Worm (Caenorhabditis elegans) whole organism, L4 larva: Measurements from ENCODE around the gene algn-6.

Experiments used
- R02D3.7 ChIP-seq: fragments of 150-350 bp; sonication (generic microtip); optimal IDR thresholded peaks from 3 replicates; lab custom pipeline; 2014; ENCODE audit warnings: missing biosample characterization, missing genetic modification characterization
- T20F7.1 ChIP-seq: fragments of 200-800 bp; sonication (Bioruptor generic); optimal IDR thresholded peaks from 2 replicates; lab custom pipeline; 2018; ENCODE audit warnings: mild to moderate bottlenecking, missing genetic modification characterization, missing compliant biosample characterization
- T26A8.4 ChIP-seq: fragments of 200-800 bp; sonication (Bioruptor generic); IDR thresholded peaks from 2 replicates; pipeline ENCODE4 v1.3.6; 2022; ENCODE audit warnings: missing genetic modification characterization, missing compliant biosample characterization
- Y5F2A.4 ChIP-seq: fragments of 200-800 bp; sonication (Bioruptor generic); optimal IDR thresholded peaks from 2 replicates; lab custom pipeline; 2018; ENCODE audit warnings: mild to moderate bottlenecking, missing genetic modification characterization, missing compliant biosample characterization
- Y75B8A.6 ChIP-seq: fragments of 200-800 bp; sonication (Bioruptor generic); IDR thresholded peaks from 2 replicates; pipeline ENCODE4 v1.3.6; 2022; ENCODE audit warnings: missing genetic modification reagents, missing genetic modification characterization, missing compliant biosample characterization
- aly-2 ChIP-seq: sonication (generic microtip); optimal IDR thresholded peaks from 2 replicates; lab custom pipeline; 2018; ENCODE audit warnings: missing biosample characterization, missing genetic modification characterization
- arid-1 ChIP-seq: fragments of 200-800 bp; sonication (Bioruptor generic); conservative IDR thresholded peaks from 2 replicates; pipeline ENCODE4 v1.3.6; 2022; ENCODE audit warnings: missing genetic modification reagents, missing genetic modification characterization, missing compliant biosample characterization
- attf-4 ChIP-seq: sonication (generic microtip); optimal IDR thresholded peaks from 3 replicates; lab custom pipeline; 2017; ENCODE audit warnings: missing biosample characterization, missing genetic modification characterization
- ceh-28 ChIP-seq: fragments of 150-350 bp; optimal IDR thresholded peaks from 2 replicates; lab custom pipeline; 2014; ENCODE audit warnings: missing biosample characterization, missing genetic modification reagents, missing genetic modification characterization
- ceh-32 ChIP-seq: sonication (generic microtip); optimal IDR thresholded peaks from 2 replicates; lab custom pipeline; 2016; ENCODE audit warnings: mild to moderate bottlenecking, missing genetic modification characterization, missing compliant biosample characterization; ENCODE audit not compliant: poor library complexity
- ceh-62 ChIP-seq: sonication (generic microtip); optimal IDR thresholded peaks from 2 replicates; lab custom pipeline; 2017; ENCODE audit warnings: missing biosample characterization, missing genetic modification characterization
- cey-2 ChIP-seq: sonication (generic microtip); optimal IDR thresholded peaks from 3 replicates; lab custom pipeline; 2017; ENCODE audit warnings: missing genetic modification characterization, mild to moderate bottlenecking, missing compliant biosample characterization, antibody characterized with exemption, borderline replicate concordance; ENCODE audit not compliant: insufficient read depth
- daf-16 ChIP-seq, 3 experiments: sonication (generic microtip); optimal IDR thresholded peaks; 2 replicates each; lab custom pipeline; 2016 to 2017; ENCODE audit warnings: missing genetic modification characterization in 3 of 3, missing genetic modification reagents in 3 of 3, mild to moderate bottlenecking in 2 of 3, missing compliant biosample characterization in 2 of 3, missing biosample characterization in 1 of 3, moderate library complexity in 1 of 3
- daf-19 ChIP-seq: fragments of 200-800 bp; sonication (Bioruptor generic); conservative IDR thresholded peaks from 2 replicates; pipeline ENCODE4 v1.3.6; 2022; ENCODE audit warnings: missing genetic modification characterization, missing compliant biosample characterization
- daf-8 ChIP-seq: fragments of 200-800 bp; sonication (Bioruptor generic); IDR thresholded peaks from 2 replicates; pipeline ENCODE4 v1.3.6; 2022; ENCODE audit warnings: missing genetic modification characterization, missing compliant biosample characterization
- dmd-9 ChIP-seq: fragments of 200-800 bp; sonication (Bioruptor generic); IDR thresholded peaks from 2 replicates; pipeline ENCODE4 v1.3.6; 2022; ENCODE audit warnings: missing genetic modification reagents, missing genetic modification characterization, missing compliant biosample characterization
- dpl-1 ChIP-seq: fragments of 150-350 bp; optimal IDR thresholded peaks from 2 replicates; lab custom pipeline; 2014; ENCODE audit warnings: missing biosample characterization, missing genetic modification reagents, missing genetic modification characterization
- duxl-1 ChIP-seq: sonication (generic microtip); optimal IDR thresholded peaks from 2 replicates; lab custom pipeline; 2016; ENCODE audit warnings: mild to moderate bottlenecking, missing genetic modification characterization, moderate library complexity, missing compliant biosample characterization; ENCODE audit not compliant: poor library complexity
- dve-1 ChIP-seq: sonication (generic microtip); optimal IDR thresholded peaks from 2 replicates; lab custom pipeline; 2017; ENCODE audit warnings: antibody characterized with exemption, mild to moderate bottlenecking, missing genetic modification characterization, missing compliant biosample characterization; ENCODE audit not compliant: insufficient read depth
- fos-1 ChIP-seq: fragments of 150-350 bp; optimal IDR thresholded peaks from 2 replicates; lab custom pipeline; 2014; ENCODE audit warnings: missing biosample characterization, missing genetic modification characterization
- gei-8 ChIP-seq: fragments of 200-800 bp; sonication (Bioruptor generic); optimal IDR thresholded peaks from 2 replicates; lab custom pipeline; 2018; ENCODE audit warnings: mild to moderate bottlenecking, missing genetic modification characterization, missing compliant biosample characterization
- hif-1 ChIP-seq, 2 experiments: sonication (generic microtip); optimal IDR thresholded peaks; 2 replicates each; lab custom pipeline; 2016 to 2017; ENCODE audit warnings: missing compliant biosample characterization in 2 of 2, missing genetic modification characterization in 2 of 2, missing genetic modification reagents in 2 of 2, missing genotype in 2 of 2, mild to moderate bottlenecking in 1 of 2
- hlh-11 ChIP-seq: fragments of 200-800 bp; sonication (Bioruptor generic); optimal IDR thresholded peaks from 2 replicates; lab custom pipeline; 2018; ENCODE audit warnings: mild to moderate bottlenecking, missing genetic modification characterization, missing compliant biosample characterization
- hmg-1.1 ChIP-seq: fragments of 200-800 bp; sonication (Bioruptor generic); IDR thresholded peaks from 2 replicates; pipeline ENCODE4 v1.3.6; 2022; ENCODE audit warnings: missing genetic modification reagents, missing genetic modification characterization, missing compliant biosample characterization
- jun-1 ChIP-seq: fragments of 150-350 bp; optimal IDR thresholded peaks from 2 replicates; lab custom pipeline; 2014; ENCODE audit warnings: missing biosample characterization, missing genetic modification reagents, missing genetic modification characterization
- lin-1 ChIP-seq: fragments of 200-800 bp; sonication (Bioruptor generic); IDR thresholded peaks from 2 replicates; pipeline ENCODE4 v1.3.6; 2022; ENCODE audit warnings: missing genetic modification reagents, missing genetic modification characterization, missing compliant biosample characterization
- lin-15B ChIP-seq: fragments of 150-350 bp; sonication (generic microtip); optimal IDR thresholded peaks from 3 replicates; lab custom pipeline; 2014; ENCODE audit warnings: missing biosample characterization, missing genetic modification characterization
- lin-29 ChIP-seq: fragments of 200-800 bp; sonication (Bioruptor generic); IDR thresholded peaks from 2 replicates; pipeline ENCODE4 v1.3.6; 2022; ENCODE audit warnings: missing genetic modification reagents, missing genetic modification characterization, missing compliant biosample characterization
- lsy-2 ChIP-seq, 2 experiments: fragments of 150-350 bp in 1 of 2; sonication (generic microtip) in 1 of 2; optimal IDR thresholded peaks; 2 replicates each; lab custom pipeline; 2014 to 2017; ENCODE audit warnings: missing biosample characterization in 2 of 2, missing genetic modification characterization in 2 of 2
- madf-5 ChIP-seq, 2 experiments: fragments of 200-800 bp; sonication (Bioruptor generic); IDR thresholded peaks; 2 replicates each; pipeline ENCODE4 v1.3.6; 2022; ENCODE audit warnings: missing compliant biosample characterization in 2 of 2, missing genetic modification characterization in 2 of 2
- mdl-1 ChIP-seq, 2 experiments: fragments of 150-350 bp in 1 of 2; sonication (generic microtip) in 1 of 2; optimal IDR thresholded peaks; 2 replicates each; lab custom pipeline; 2014 to 2017; ENCODE audit warnings: missing biosample characterization in 2 of 2, missing genetic modification characterization in 2 of 2
- mdt-29 ChIP-seq: fragments of 200-800 bp; sonication (Bioruptor generic); IDR thresholded peaks from 2 replicates; pipeline ENCODE4 v1.3.6; 2022; ENCODE audit warnings: missing genetic modification reagents, missing genetic modification characterization, missing compliant biosample characterization
- mep-1 ChIP-seq: fragments of 150-350 bp; sonication (generic microtip); optimal IDR thresholded peaks from 3 replicates; lab custom pipeline; 2014; ENCODE audit warnings: missing biosample characterization, missing genetic modification characterization
- nhr-11 ChIP-seq: fragments of 150-350 bp; optimal IDR thresholded peaks from 2 replicates; lab custom pipeline; 2014; ENCODE audit warnings: missing biosample characterization, missing genetic modification characterization
- nhr-42 ChIP-seq: fragments of 200-800 bp; sonication (Bioruptor generic); IDR thresholded peaks from 2 replicates; pipeline ENCODE4 v1.3.6; 2022; ENCODE audit warnings: missing genetic modification characterization, missing compliant biosample characterization
- pha-4 ChIP-seq, 2 experiments: fragments of 150-350 bp in 1 of 2; fragments of 200-800 bp in 1 of 2; sonication (Bioruptor generic) in 1 of 2; IDR thresholded peaks in 1 of 2; optimal IDR thresholded peaks in 1 of 2; 2 replicates each; pipeline versions ENCODE4 v1.3.6 to Lab custom; 2014 to 2022; ENCODE audit warnings: missing genetic modification characterization in 2 of 2, missing genetic modification reagents in 2 of 2, missing biosample characterization in 1 of 2, missing compliant biosample characterization in 1 of 2
- pqm-1 ChIP-seq: sonication (generic microtip); optimal IDR thresholded peaks from 2 replicates; lab custom pipeline; 2017; ENCODE audit warnings: missing biosample characterization, missing genetic modification characterization
- rbr-2 ChIP-seq: sonication (generic microtip); optimal IDR thresholded peaks from 2 replicates; lab custom pipeline; 2016; ENCODE audit warnings: missing genotype, missing genetic modification characterization, missing compliant biosample characterization
- sdz-12 ChIP-seq: fragments of 200-800 bp; sonication (Bioruptor generic); optimal IDR thresholded peaks from 2 replicates; lab custom pipeline; 2018; ENCODE audit warnings: mild to moderate bottlenecking, missing genetic modification characterization, missing compliant biosample characterization
- set-16 ChIP-seq: fragments of 200-800 bp; sonication (Bioruptor generic); IDR thresholded peaks from 2 replicates; pipeline ENCODE4 v1.3.6; 2022; ENCODE audit warnings: missing genetic modification reagents, missing genetic modification characterization, missing compliant biosample characterization
- snpc-1.2 ChIP-seq: fragments of 200-800 bp; sonication (Bioruptor generic); IDR thresholded peaks from 2 replicates; pipeline ENCODE4 v1.3.6; 2022; ENCODE audit warnings: missing genetic modification reagents, missing genetic modification characterization, missing compliant biosample characterization
- snpc-4 ChIP-seq: fragments of 150-350 bp; optimal IDR thresholded peaks from 2 replicates; lab custom pipeline; 2014; ENCODE audit warnings: missing biosample characterization, missing genetic modification characterization
- spr-3 ChIP-seq: fragments of 200-800 bp; sonication (Bioruptor generic); optimal IDR thresholded peaks from 2 replicates; lab custom pipeline; 2018; ENCODE audit warnings: mild to moderate bottlenecking, missing genetic modification characterization, missing compliant biosample characterization
- tag-97 ChIP-seq: fragments of 200-800 bp; sonication (Bioruptor generic); IDR thresholded peaks from 2 replicates; pipeline ENCODE4 v1.3.6; 2022; ENCODE audit warnings: missing genetic modification characterization, missing compliant biosample characterization
- tra-1 ChIP-seq: fragments of 200-800 bp; sonication (Bioruptor generic); IDR thresholded peaks from 2 replicates; pipeline ENCODE4 v1.3.6; 2022; ENCODE audit warnings: missing genetic modification reagents, missing genetic modification characterization, missing compliant biosample characterization
- unc-130 ChIP-seq: sonication (generic microtip); optimal IDR thresholded peaks from 2 replicates; lab custom pipeline; 2016; ENCODE audit warnings: missing genetic modification reagents, missing genetic modification characterization, missing compliant biosample characterization
- unc-39 ChIP-seq: sonication (generic microtip); optimal IDR thresholded peaks from 2 replicates; lab custom pipeline; 2017; ENCODE audit warnings: missing biosample characterization, missing genetic modification characterization
- unc-62 ChIP-seq, 3 experiments: fragments of 150-350 bp in 1 of 3; sonication (generic microtip); optimal IDR thresholded peaks in 2 of 3; peaks in 1 of 3; 1 replicate in 1 of 3; 2 replicates in 2 of 3; lab custom pipeline; 2014 to 2017; ENCODE audit warnings: missing biosample characterization in 3 of 3, missing genetic modification characterization in 3 of 3, missing genetic modification reagents in 3 of 3, missing genotype in 1 of 3
- zip-11 ChIP-seq: fragments of 200-800 bp; sonication (Bioruptor generic); IDR thresholded peaks from 2 replicates; pipeline ENCODE4 v1.3.6; 2022; ENCODE audit warnings: missing genetic modification characterization, missing compliant biosample characterization
- zip-2 ChIP-seq: fragments of 150-350 bp; optimal IDR thresholded peaks from 2 replicates; lab custom pipeline; 2014; ENCODE audit warnings: missing biosample characterization, missing genetic modification characterization

Gene algn-6

ce11 chrII:8039416-8039815, at the start of gene algn-6, which contains the start of gene ubh-4 (continued):
- TF ChIP-seq pha-4 (GFP tag; IDR thresholded peaks at IDR 0.05; lab: Robert Waterston, UW) (no peak), pha-4 (tag; optimal IDR thresholded peaks at IDR 0.05; lab: Kevin White, UChicago) (peak; percentile 8), ceh-28 (no peak), R02D3.7 (tag; lab: Kevin White, UChicago) (no peak), mep-1 (tag; lab: Kevin White, UChicago) (peak; percentile 57), nhr-42 (no peak), zip-11 (GFP tag; lab: Robert Waterston, UW) (no peak), daf-16 (GFP tag; optimal IDR thresholded peaks at IDR 0.05; lab: Kevin White, UChicago) (no peak), daf-16 (tag; optimal IDR thresholded peaks at IDR 0.05; lab: Kevin White, UChicago) (peak; percentile 38), dmd-9 (no peak), madf-5 (GFP tag; IDR thresholded peaks at IDR 0.05; lab: Robert Waterston, UW) (no peak), cey-2 (tag; lab: Kevin White, UChicago) (no peak), ceh-32 (tag; lab: Kevin White, UChicago) (no peak), set-16 (no peak), ceh-62 (tag; lab: Kevin White, UChicago) (no peak), tag-97 (no peak), Y75B8A.6 (GFP tag; lab: Robert Waterston, UW) (no peak), unc-62 (GFP tag; optimal IDR thresholded peaks at IDR 0.05 in 1 of 2; lab: Kevin White, UChicago) (no peak), unc-62 (tag; optimal IDR thresholded peaks at IDR 0.05; lab: Kevin White, UChicago) (no peak), attf-4 (tag; lab: Kevin White, UChicago) (no peak), T26A8.4 (GFP tag; lab: Robert Waterston, UW) (no peak), tra-1 (GFP tag; lab: Robert Waterston, UW) (no peak), Y5F2A.4 (GFP tag; lab: Kevin White, UChicago) (no peak), lin-15B (tag; lab: Kevin White, UChicago) (no peak), snpc-1.2 (GFP tag; lab: Robert Waterston, UW) (no peak), lin-1 (no peak), fos-1 (tag; lab: Kevin White, UChicago) (no peak), dve-1 (tag; lab: Kevin White, UChicago) (peak; percentile 48), spr-3 (GFP tag; lab: Kevin White, UChicago) (no peak), mdt-29 (no peak), hmg-1.1 (GFP tag; lab: Robert Waterston, UW) (0 out of 2 replicates have a peak, but pooled peaks have one; percentile 19), jun-1 (tag; lab: Kevin White, UChicago) (no peak), hlh-11 (peak; percentile 36), daf-19 (GFP tag; lab: Robert Waterston, UW) (no peak), dpl-1 (peak; percentile 63), zip-2 (tag; lab: Kevin White, UChicago) (no peak), sdz-12 (GFP tag; lab: Kevin White, UChicago) (no peak), duxl-1 (tag; lab: Kevin White, UChicago) (no peak), arid-1 (GFP tag; lab: Robert Waterston, UW) (no peak), T20F7.1 (GFP tag; lab: Kevin White, UChicago) (peak; percentile 90), hif-1 (tag; optimal IDR thresholded peaks at IDR 0.05; lab: Kevin White, UChicago) (peak in 1 of 2 experiments; percentile 83), gei-8 (GFP tag; lab: Kevin White, UChicago) (no peak), lsy-2 (tag; optimal IDR thresholded peaks at IDR 0.05; lab: Kevin White, UChicago) (peak; percentile 38 to 95), daf-8 (GFP tag; lab: Robert Waterston, UW) (no peak), rbr-2 (tag; lab: Kevin White, UChicago) (peak; percentile 36), pqm-1 (tag; lab: Kevin White, UChicago) (peak; percentile 17), unc-130 (GFP tag; lab: Kevin White, UChicago) (peak; percentile 96), nhr-11 (tag; lab: Kevin White, UChicago) (no peak), snpc-4 (tag; lab: Kevin White, UChicago) (no peak), lin-29 (GFP tag; lab: Robert Waterston, UW) (no peak), aly-2 (tag; lab: Kevin White, UChicago) (no peak), unc-39 (tag; lab: Kevin White, UChicago) (no peak), mdl-1 (tag; optimal IDR thresholded peaks at IDR 0.05; lab: Kevin White, UChicago) (no peak)
